Fruit fly (Drosophila melanogaster): Measurements from ENCODE around the gene CG33648.

CG33648 gene

dm6 chr2L:14505004-14505835, 18.9 kb upstream of the CG33648 start (continued):
- TF ChIP-seq Atf6 (GFP tag; IDR thresholded peaks at IDR 0.05) (peak; percentile 89), CG15269 (tag; optimal IDR thresholded peaks at IDR 0.05) (peak; percentile 72), Lpt (GFP tag; optimal IDR thresholded peaks at IDR 0.05) (no peak), ro (GFP tag; IDR thresholded peaks at IDR 0.05) (peak; percentile 55; the same call in 1 of the 2 replicates), tx (GFP tag; optimal IDR thresholded peaks at IDR 0.05) (peak; percentile 78), Poxn (GFP tag; IDR thresholded peaks at IDR 0.05) (no peak), CG11093 (GFP tag; IDR thresholded peaks at IDR 0.05) (peak; percentile 67; the same call in 1 of the 3 replicates), CG9817 (tag; optimal IDR thresholded peaks at IDR 0.05) (peak; percentile 64), Side (GFP tag; optimal IDR thresholded peaks at IDR 0.05) (peak; percentile 93), CG31365 (tag; optimal IDR thresholded peaks at IDR 0.05) (peak; percentile 79), rib (GFP tag; IDR thresholded peaks at IDR 0.05) (peak; percentile 71; the same call in 1 of the 2 replicates), CG3163 (GFP tag; optimal IDR thresholded peaks at IDR 0.05) (peak; percentile 80), Hr51 (GFP tag; optimal IDR thresholded peaks at IDR 0.05) (peak; percentile 53 to 82), Sry-δ (GFP tag; optimal IDR thresholded peaks at IDR 0.05) (peak; percentile 54), CG12071 (GFP tag; optimal IDR thresholded peaks at IDR 0.05) (peak; percentile 92), dpn (GFP tag; optimal IDR thresholded peaks at IDR 0.05) (peak; percentile 78 to 84), Adf1 (GFP tag; IDR thresholded peaks at IDR 0.05) (peak; percentile 61; the same call in 1 of the 2 replicates), CG16815 (GFP tag; optimal IDR thresholded peaks at IDR 0.05) (peak; percentile 59), dati (GFP tag; IDR thresholded peaks at IDR 0.05) (peak; percentile 66), CG6791 (GFP tag; IDR thresholded peaks at IDR 0.05; ENCODE audit: partially characterized antibody) (no peak), tin (GFP tag; optimal IDR thresholded peaks at IDR 0.05) (peak; percentile 60), gcm (GFP tag; optimal IDR thresholded peaks at IDR 0.05) (peak; percentile 85), ase (GFP tag; IDR thresholded peaks at IDR 0.05) (peak; percentile 45; the same call in 2 of the 3 replicates), CG4730 (GFP tag; IDR thresholded peaks at IDR 0.05) (peak; percentile 43; the same call in 1 of the 2 replicates), CG1529 (GFP tag; optimal IDR thresholded peaks at IDR 0.05) (peak; percentile 92), Dbx (GFP tag; IDR thresholded peaks at IDR 0.05) (peak; percentile 87), CG10209 (GFP tag; optimal IDR thresholded peaks at IDR 0.05) (peak; percentile 94), CG43689 (GFP tag; IDR thresholded peaks at IDR 0.05) (peak; percentile 13; the same call in 1 of the 2 replicates), CG11504 (tag; optimal IDR thresholded peaks at IDR 0.05) (peak; percentile 77), CG15479 (GFP tag; optimal IDR thresholded peaks at IDR 0.05) (peak; percentile 63), chn (GFP tag; optimal IDR thresholded peaks at IDR 0.05) (peak; percentile 67), Max (GFP tag; optimal IDR thresholded peaks at IDR 0.05) (peak; percentile 73), crp (GFP tag; optimal IDR thresholded peaks at IDR 0.05) (peak in 1 of 2 experiments; percentile 41), lola (GFP tag; optimal IDR thresholded peaks at IDR 0.05) (peak in 1 of 3 experiments; percentile 82), Nf-YB (GFP tag; optimal IDR thresholded peaks at IDR 0.05) (peak; percentile 75), CG10366 (GFP tag; IDR thresholded peaks at IDR 0.05) (peak; percentile 40; the same call in 1 of the 2 replicates), ems (GFP tag; optimal IDR thresholded peaks at IDR 0.05) (peak; percentile 72), ara (GFP tag; IDR thresholded peaks at IDR 0.05) (peak; percentile 80), dimm (GFP tag; IDR thresholded peaks at IDR 0.05) (no peak; the same call in 1 of the 2 replicates), pzg (GFP tag; optimal IDR thresholded peaks at IDR 0.05) (peak; percentile 7), Opbp (GFP tag; IDR thresholded peaks at IDR 0.05; ENCODE audit: partially characterized antibody) (no peak), CG3995 (GFP tag; optimal IDR thresholded peaks at IDR 0.05) (peak; percentile 1), slou (GFP tag; optimal IDR thresholded peaks at IDR 0.05) (peak; percentile 75), Ets97D (GFP tag; optimal IDR thresholded peaks at IDR 0.05) (peak; percentile 45), CG10274 (GFP tag; optimal IDR thresholded peaks at IDR 0.05) (peak; percentile 67), CG31441 (GFP tag; IDR thresholded peaks at IDR 0.05) (peak; percentile 78), CG10543 (GFP tag; optimal IDR thresholded peaks at IDR 0.05) (peak; percentile 80), CG12219 (GFP tag; optimal IDR thresholded peaks at IDR 0.05) (peak; percentile 83)

Measured in whole organism, embryonic.